Worm (Caenorhabditis elegans): ENCODE data around the gene C52D10.3.

Gene C52D10.3

ce11 chrIV:17216048-17216447, 39.8 kb downstream of the C52D10.3 start, which contains the start of gene Y116A8B.1:
Gene Y116A8B.1, plus strand, starts transcription at chrIV:17216348.
- no peak for TF ChIP-seq sptf-1 (tag; optimal IDR thresholded peaks at IDR 0.05)
- TF ChIP-seq lin-13 (tag; optimal IDR thresholded peaks at IDR 0.05) = no peak
- TF ChIP-seq M03D4.4 (tag; optimal IDR thresholded peaks at IDR 0.05) = no peak

DNA sequence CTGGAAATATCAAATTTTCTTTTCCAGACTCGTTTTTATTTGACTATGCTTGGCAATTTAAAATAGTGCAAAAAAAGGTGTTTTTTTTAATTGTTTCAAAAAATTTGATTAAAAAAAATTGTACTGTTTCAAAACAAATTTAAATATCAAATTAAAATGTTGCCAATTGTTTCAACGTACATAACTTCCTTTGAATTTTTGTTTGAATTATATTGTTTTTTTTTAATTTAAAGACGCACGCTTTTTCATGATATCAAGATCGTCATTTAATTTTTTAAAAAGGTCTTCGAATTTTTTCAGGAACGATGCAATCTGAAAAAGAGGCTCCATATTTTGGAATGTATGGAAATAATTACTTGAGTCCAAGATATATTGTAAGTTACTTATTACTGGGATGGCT, 47.2 kb downstream of the C52D10.3 start, which contains the start of gene Y116A8B.4:
TSS of gene Y116A8B.4 (plus strand) at position 301 of the 400 bp plus-strand sequence.
- TF ChIP-seq lsy-2 (tag; optimal IDR thresholded peaks at IDR 0.05) (no peak), lin-13 (tag; optimal IDR thresholded peaks at IDR 0.05) (no peak), ceh-43 (GFP tag; optimal IDR thresholded peaks at IDR 0.05) (no peak), mab-5 (tag; optimal IDR thresholded peaks at IDR 0.05) (no peak), blmp-1 (tag; optimal IDR thresholded peaks at IDR 0.05) (no peak), ces-1 (GFP tag; optimal IDR thresholded peaks at IDR 0.05) (no peak), drap-1 (GFP tag; optimal IDR thresholded peaks at IDR 0.05) (no peak), unc-120 (tag; optimal IDR thresholded peaks at IDR 0.05; ENCODE audit: poor library complexity, severe bottlenecking) (no peak), ceh-83 (GFP tag; optimal IDR thresholded peaks at IDR 0.05) (no peak), snpc-4 (tag; optimal IDR thresholded peaks at IDR 0.05) (no peak), mep-1 (tag; optimal IDR thresholded peaks at IDR 0.05) (no peak), unc-39 (tag; optimal IDR thresholded peaks at IDR 0.05) (no peak), unc-62 (GFP tag; optimal IDR thresholded peaks at IDR 0.05) (no peak), nhr-2 (tag; optimal IDR thresholded peaks at IDR 0.05) (no peak), nhr-28 (tag; optimal IDR thresholded peaks at IDR 0.05) (no peak), ceh-39 (tag; optimal IDR thresholded peaks at IDR 0.05) (no peak), zip-8 (tag; optimal IDR thresholded peaks at IDR 0.05) (no peak), mls-2 (tag; optimal IDR thresholded peaks at IDR 0.05) (no peak), M03D4.4 (tag; optimal IDR thresholded peaks at IDR 0.05) (no peak)

DNA sequence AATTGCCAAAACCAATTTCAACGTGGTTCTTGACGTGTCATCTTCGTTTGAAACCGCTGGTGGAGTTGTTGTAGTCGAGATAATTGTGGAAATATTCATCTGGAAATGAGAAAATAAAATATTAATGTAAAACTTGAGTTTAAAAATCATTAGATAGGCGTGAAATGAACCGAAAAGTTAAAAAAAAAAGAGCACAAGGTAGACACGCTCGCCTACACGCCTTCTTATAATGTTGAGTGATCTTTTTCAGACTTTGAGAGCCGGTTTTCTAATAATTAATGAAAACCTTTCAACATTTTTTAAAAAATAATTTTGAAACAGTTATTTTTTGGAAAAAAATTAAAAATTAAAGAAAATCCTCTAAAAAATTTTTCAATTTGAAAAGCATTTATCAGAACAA, 54.7 kb downstream of the C52D10.3 start, which contains the start of gene npr-32:
TSS of gene npr-32 (minus strand) at position 101 of the 400 bp plus-strand sequence.
- TF ChIP-seq nhr-76 (tag; optimal IDR thresholded peaks at IDR 0.05) = no peak
- TF ChIP-seq ceh-39 (tag; optimal IDR thresholded peaks at IDR 0.05) = no peak
- TF ChIP-seq ceh-43 (GFP tag; optimal IDR thresholded peaks at IDR 0.05) = no peak
- no peak for TF ChIP-seq nhr-28 (tag; optimal IDR thresholded peaks at IDR 0.05)
- no peak for TF ChIP-seq elt-3 (tag; optimal IDR thresholded peaks at IDR 0.05)
- no peak for TF ChIP-seq tbx-8 (GFP tag; optimal IDR thresholded peaks at IDR 0.05)
- TF ChIP-seq sem-2 (GFP tag; optimal IDR thresholded peaks at IDR 0.05) = no peak
- TF ChIP-seq lin-32 (GFP tag; optimal IDR thresholded peaks at IDR 0.05) = no peak
- TF ChIP-seq mab-5 (tag; optimal IDR thresholded peaks at IDR 0.05) = no peak
- TF ChIP-seq blmp-1 (tag; optimal IDR thresholded peaks at IDR 0.05) = no peak
- no peak for TF ChIP-seq nhr-12 (tag; optimal IDR thresholded peaks at IDR 0.05)
- no peak for TF ChIP-seq sptf-1 (tag; optimal IDR thresholded peaks at IDR 0.05)
- no peak for TF ChIP-seq flh-1 (GFP tag; optimal IDR thresholded peaks at IDR 0.05)
- TF ChIP-seq M03D4.4 (tag; optimal IDR thresholded peaks at IDR 0.05) = no peak
- no peak for TF ChIP-seq pha-4 (tag; optimal IDR thresholded peaks at IDR 0.05)
- TF ChIP-seq ham-2 (GFP tag; optimal IDR thresholded peaks at IDR 0.05) = no peak
- no peak for TF ChIP-seq cnd-1 (tag; optimal IDR thresholded peaks at IDR 0.05)
- no peak for TF ChIP-seq nhr-2 (tag; optimal IDR thresholded peaks at IDR 0.05)
- no peak for TF ChIP-seq lin-13 (tag; optimal IDR thresholded peaks at IDR 0.05)
- no peak for TF ChIP-seq bed-3 (GFP tag; optimal IDR thresholded peaks at IDR 0.05)

DNA sequence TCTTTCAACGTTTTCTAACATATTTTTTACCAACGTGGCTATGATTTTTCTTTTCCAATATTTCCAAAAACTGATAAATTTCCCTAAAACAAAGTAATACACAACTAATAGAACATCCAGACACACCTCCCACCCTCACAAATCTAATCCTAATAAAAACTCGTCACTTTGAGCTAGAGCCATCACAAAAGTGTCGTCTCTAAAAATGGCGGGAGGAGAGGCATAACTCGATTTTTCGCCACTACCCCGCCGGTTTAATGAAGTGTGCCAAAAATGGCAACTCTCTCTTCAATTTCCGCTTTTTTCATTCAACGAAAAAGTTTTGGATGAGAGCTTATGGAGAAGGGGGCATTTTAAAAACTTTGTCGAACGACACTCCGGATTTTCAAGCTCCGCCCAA, 56.6 kb downstream of the C52D10.3 start:
- TF ChIP-seq lin-32 (GFP tag; optimal IDR thresholded peaks at IDR 0.05) (no peak), mls-2 (tag; optimal IDR thresholded peaks at IDR 0.05) (no peak), ces-1 (GFP tag; optimal IDR thresholded peaks at IDR 0.05) (peak; percentile 77), drap-1 (GFP tag; optimal IDR thresholded peaks at IDR 0.05) (no peak), pha-4 (tag; optimal IDR thresholded peaks at IDR 0.05) (no peak), blmp-1 (tag; optimal IDR thresholded peaks at IDR 0.05) (no peak)

DNA sequence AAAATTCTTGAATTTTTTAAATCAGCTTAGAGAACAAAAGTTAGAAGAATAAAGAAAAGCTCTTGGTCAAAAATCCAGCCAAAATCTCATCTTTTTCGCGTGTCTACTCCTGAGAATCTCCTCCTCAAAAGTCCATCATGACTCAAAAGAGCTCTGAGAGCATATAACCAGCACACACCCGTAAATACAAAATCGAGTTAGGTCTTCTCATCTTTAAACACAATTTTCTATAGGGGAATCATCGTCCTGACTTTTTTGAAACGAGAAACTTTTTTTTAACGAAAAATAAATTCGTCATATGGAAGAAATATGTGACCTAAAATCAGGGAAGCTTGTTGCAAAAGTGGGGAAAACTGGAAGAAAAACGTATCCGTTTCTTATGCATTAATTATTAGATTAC, 57.2 kb downstream of the C52D10.3 start:
- TF ChIP-seq ces-1 (GFP tag; optimal IDR thresholded peaks at IDR 0.05) (peak; percentile 91), sem-2 (GFP tag; optimal IDR thresholded peaks at IDR 0.05) (no peak)

ce11 chrIV:17237029-17237428, 60.8 kb downstream of the C52D10.3 start:
- TF ChIP-seq mep-1 (tag; optimal IDR thresholded peaks at IDR 0.05) = no peak
- TF ChIP-seq ces-1 (GFP tag; optimal IDR thresholded peaks at IDR 0.05) = peak; percentile 26
- no peak for TF ChIP-seq nhr-12 (tag; optimal IDR thresholded peaks at IDR 0.05)
- TF ChIP-seq pha-4 (tag; optimal IDR thresholded peaks at IDR 0.05) = no peak
